Worm (Caenorhabditis elegans) whole organism, early embryonic: ENCODE data around the gene clec-57.
A peak's percentile ranks its signal among the peaks of the same experiment; 100 is the strongest.

ENCODE experiments used
- B0310.2 ChIP-seq: sonication (generic microtip); optimal IDR thresholded peaks from 2 replicates; lab custom pipeline; 2016; ENCODE audit warnings: mild to moderate bottlenecking, missing genetic modification characterization, missing compliant biosample characterization
- F13C5.2 ChIP-seq: sonication (generic microtip); optimal IDR thresholded peaks from 2 replicates; lab custom pipeline; 2017; ENCODE audit warnings: mild to moderate bottlenecking, missing genetic modification characterization, inconsistent platforms, missing compliant biosample characterization
- aly-1 ChIP-seq: sonication (generic microtip); optimal IDR thresholded peaks from 2 replicates; lab custom pipeline; 2016; ENCODE audit warnings: missing genetic modification characterization, missing compliant biosample characterization
- ama-1 ChIP-seq: fragments of 150-350 bp; optimal IDR thresholded peaks from 2 replicates; lab custom pipeline; 2014
- ceh-13 ChIP-seq: fragments of 200-800 bp; sonication (Bioruptor generic); optimal IDR thresholded peaks from 2 replicates; lab custom pipeline; 2018; ENCODE audit warnings: mild to moderate bottlenecking, missing genetic modification characterization, missing compliant biosample characterization
- ceh-36 ChIP-seq: sonication (generic microtip); optimal IDR thresholded peaks from 2 replicates; lab custom pipeline; 2016; ENCODE audit warnings: missing genetic modification characterization, inconsistent platforms, missing compliant biosample characterization
- ets-7 ChIP-seq: sonication (generic microtip); optimal IDR thresholded peaks from 2 replicates; lab custom pipeline; 2016; ENCODE audit warnings: missing genotype, missing genetic modification characterization, missing compliant biosample characterization
- flt-1 ChIP-seq: fragments of 200-800 bp; sonication (Bioruptor generic); IDR thresholded peaks from 2 replicates; pipeline ENCODE4 v1.3.6; 2022; ENCODE audit warnings: missing genetic modification characterization, missing compliant biosample characterization
- hmbx-1 ChIP-seq: sonication (generic microtip); optimal IDR thresholded peaks from 2 replicates; lab custom pipeline; 2016; ENCODE audit warnings: mild to moderate bottlenecking, missing genetic modification characterization, missing compliant biosample characterization
- hmg-4 ChIP-seq: fragments of 200-800 bp; sonication (Bioruptor generic); optimal IDR thresholded peaks from 2 replicates; lab custom pipeline; 2018; ENCODE audit warnings: mild to moderate bottlenecking, missing genetic modification characterization, missing compliant biosample characterization
- hnd-1 ChIP-seq: sonication (generic microtip); optimal IDR thresholded peaks from 2 replicates; lab custom pipeline; 2016; ENCODE audit warnings: missing genetic modification characterization, missing compliant biosample characterization
- pes-1 ChIP-seq: fragments of 200-800 bp; sonication (Bioruptor generic); IDR thresholded peaks from 2 replicates; pipeline ENCODE4 v1.3.6; 2022; ENCODE audit warnings: missing genetic modification reagents, missing genetic modification characterization, missing compliant biosample characterization
- scrt-1 ChIP-seq: fragments of 200-800 bp; sonication (Bioruptor generic); IDR thresholded peaks from 2 replicates; pipeline ENCODE4 v1.3.6; 2022; ENCODE audit warnings: missing genetic modification characterization, missing compliant biosample characterization
- sea-1 ChIP-seq: fragments of 200-800 bp; sonication (Bioruptor generic); conservative IDR thresholded peaks from 2 replicates; pipeline ENCODE4 v1.3.6; 2022; ENCODE audit warnings: missing genetic modification characterization, missing compliant biosample characterization
- tbx-11 ChIP-seq: fragments of 200-800 bp; sonication (Bioruptor generic); IDR thresholded peaks from 2 replicates; pipeline ENCODE4 v1.3.6; 2022; ENCODE audit warnings: missing genetic modification characterization, missing compliant biosample characterization
- tbx-37 ChIP-seq: fragments of 200-800 bp; sonication (Bioruptor generic); conservative IDR thresholded peaks from 2 replicates; pipeline ENCODE4 v1.3.6; 2022; ENCODE audit warnings: missing genetic modification reagents, missing genetic modification characterization, missing compliant biosample characterization
- tra-4 ChIP-seq: sonication (generic microtip); optimal IDR thresholded peaks from 2 replicates; lab custom pipeline; 2017; ENCODE audit warnings: missing genetic modification characterization, missing compliant biosample characterization

The clec-57 gene

DNA sequence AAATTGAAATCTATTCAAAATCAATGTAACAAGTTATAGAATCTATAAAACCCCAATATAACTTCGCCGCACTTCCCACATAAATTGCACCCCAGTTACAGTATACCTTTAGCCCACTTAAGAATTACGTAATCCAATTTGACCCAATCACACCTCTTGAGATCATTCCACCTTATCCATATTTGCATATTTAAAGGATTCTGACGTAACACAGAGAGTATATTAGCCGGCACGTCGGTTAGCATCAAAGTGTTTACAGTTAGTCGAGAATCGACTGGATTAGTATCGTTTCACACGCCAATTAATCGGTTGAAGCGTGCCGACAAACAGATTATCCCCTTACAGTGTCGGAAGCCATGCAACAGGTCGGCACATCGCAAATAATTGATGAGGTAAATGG, 35.4 kb upstream of the clec-57 start:
- TF ChIP-seq hnd-1 (tag; lab: Kevin White, UChicago), result no peak
- TF ChIP-seq ceh-36 (tag; lab: Kevin White, UChicago), result peak; percentile 71
- TF ChIP-seq ama-1 (lab: Kevin White, UChicago), result no peak

DNA sequence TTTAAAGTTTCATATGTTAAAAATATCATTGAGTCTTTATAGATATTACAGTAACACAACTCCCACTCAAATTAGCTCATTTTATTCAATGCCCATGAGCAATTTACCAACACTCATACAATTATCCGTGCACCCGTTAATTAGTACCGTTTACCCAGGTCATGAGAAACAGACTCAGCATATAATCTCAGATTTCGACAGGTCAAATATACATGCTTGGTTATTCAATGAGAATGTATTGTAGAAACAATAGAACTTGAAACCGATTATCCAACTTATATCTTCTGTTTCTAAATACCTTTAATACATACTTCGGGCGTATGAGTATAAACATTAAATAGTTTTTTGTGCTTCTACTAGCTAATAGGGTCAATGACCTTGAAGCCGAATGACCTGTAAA, 32.8 kb upstream of the clec-57 start:
- TF ChIP-seq B0310.2 (tag; lab: Kevin White, UChicago), result no peak
- TF ChIP-seq tbx-11, result no peak
- no peak for TF ChIP-seq flt-1 (GFP tag; lab: Robert Waterston, UW)
- TF ChIP-seq tbx-37 (GFP tag; lab: Robert Waterston, UW), result no peak
- TF ChIP-seq pes-1 (GFP tag; lab: Robert Waterston, UW), result no peak
- no peak for TF ChIP-seq F13C5.2 (tag; lab: Kevin White, UChicago)

ce11 chrV:14437355-14437754, 31.7 kb upstream of the clec-57 start:
- TF ChIP-seq ama-1 (lab: Kevin White, UChicago) (no peak), F13C5.2 (tag; lab: Kevin White, UChicago) (no peak), ceh-13 (GFP tag; lab: Kevin White, UChicago) (no peak), sea-1 (no peak), tbx-11 (no peak), pes-1 (GFP tag; lab: Robert Waterston, UW) (no peak), ceh-36 (tag; lab: Kevin White, UChicago) (no peak), tbx-37 (GFP tag; lab: Robert Waterston, UW) (no peak), aly-1 (tag; lab: Kevin White, UChicago) (no peak), B0310.2 (tag; lab: Kevin White, UChicago) (no peak), hnd-1 (tag; lab: Kevin White, UChicago) (no peak), scrt-1 (GFP tag; lab: Robert Waterston, UW) (no peak), tra-4 (tag; lab: Kevin White, UChicago) (no peak), flt-1 (GFP tag; lab: Robert Waterston, UW) (no peak), ets-7 (tag; lab: Kevin White, UChicago) (no peak), hmbx-1 (no peak), hmg-4 (GFP tag; lab: Kevin White, UChicago) (no peak)

DNA sequence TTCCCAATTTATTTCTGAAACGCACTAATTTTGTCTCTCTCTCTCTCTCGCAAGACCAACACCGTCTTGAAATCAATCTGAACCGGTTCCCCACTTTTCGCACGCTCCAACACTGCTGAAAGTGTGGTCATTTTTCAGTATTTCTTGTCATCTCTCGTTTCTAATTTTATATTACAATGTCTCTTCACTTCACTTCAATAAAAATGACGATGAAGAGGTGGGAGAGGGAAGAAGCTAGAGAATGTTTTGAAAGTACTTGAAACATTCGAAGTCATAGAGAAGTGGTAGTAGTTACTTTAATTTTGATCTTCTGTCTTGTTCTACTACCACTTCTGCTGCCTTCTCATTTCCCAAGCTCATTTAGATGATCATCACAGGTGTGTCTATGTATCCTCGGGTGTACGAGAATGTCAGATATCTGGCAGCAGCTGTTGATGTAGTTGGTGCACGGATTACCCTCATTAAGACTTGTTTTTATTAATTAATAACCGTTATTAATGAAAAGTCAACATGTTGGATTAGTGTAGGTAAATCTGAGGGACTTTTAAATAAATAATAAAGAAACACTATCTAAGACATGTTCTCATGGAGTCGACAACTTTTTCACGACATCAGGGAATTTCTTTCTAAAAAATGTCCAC, 30.8 kb upstream of the clec-57 start:
- TF ChIP-seq hmg-4 (GFP tag; lab: Kevin White, UChicago), result no peak
- no peak for TF ChIP-seq flt-1 (GFP tag; lab: Robert Waterston, UW)
- TF ChIP-seq F13C5.2 (tag; lab: Kevin White, UChicago), result no peak
- no peak for TF ChIP-seq tbx-11
- no peak for TF ChIP-seq scrt-1 (GFP tag; lab: Robert Waterston, UW)
- TF ChIP-seq B0310.2 (tag; lab: Kevin White, UChicago), result no peak
- TF ChIP-seq ama-1 (lab: Kevin White, UChicago), result no peak
- TF ChIP-seq ceh-13 (GFP tag; lab: Kevin White, UChicago), result no peak
- no peak for TF ChIP-seq tbx-37 (GFP tag; lab: Robert Waterston, UW)
- TF ChIP-seq hmbx-1, result no peak
- TF ChIP-seq pes-1 (GFP tag; lab: Robert Waterston, UW), result no peak
- TF ChIP-seq sea-1, result no peak
- TF ChIP-seq hnd-1 (tag; lab: Kevin White, UChicago), result no peak

DNA sequence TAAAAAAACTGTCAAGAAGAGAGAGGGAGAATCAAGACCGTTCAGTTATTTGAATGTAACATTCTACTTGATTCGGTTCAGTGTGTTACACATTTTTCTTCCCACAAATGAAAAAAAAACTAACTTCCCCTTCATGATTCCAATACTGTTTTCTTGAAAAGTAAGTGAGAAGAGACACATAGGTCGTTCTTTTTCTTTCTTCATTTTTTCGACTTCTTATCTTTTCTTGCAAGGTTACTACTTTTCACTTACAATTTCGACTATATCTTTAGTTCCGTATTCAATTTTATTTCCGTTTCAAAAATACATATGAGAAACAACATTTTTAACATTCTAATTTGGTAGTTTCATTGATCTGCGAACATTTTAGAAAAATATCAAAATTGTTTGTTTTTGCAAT, 29.8 kb upstream of the clec-57 start:
- TF ChIP-seq ceh-13 (GFP tag; lab: Kevin White, UChicago), result no peak
- no peak for TF ChIP-seq ceh-36 (tag; lab: Kevin White, UChicago)
- TF ChIP-seq tbx-37 (GFP tag; lab: Robert Waterston, UW), result no peak
- TF ChIP-seq F13C5.2 (tag; lab: Kevin White, UChicago), result no peak
- TF ChIP-seq B0310.2 (tag; lab: Kevin White, UChicago), result no peak
- no peak for TF ChIP-seq tra-4 (tag; lab: Kevin White, UChicago)
- TF ChIP-seq tbx-11, result no peak
- TF ChIP-seq scrt-1 (GFP tag; lab: Robert Waterston, UW), result no peak
- no peak for TF ChIP-seq aly-1 (tag; lab: Kevin White, UChicago)

- TF ChIP-seq ama-1 (lab: Kevin White, UChicago) (no peak), ceh-13 (GFP tag; lab: Kevin White, UChicago) (no peak), B0310.2 (tag; lab: Kevin White, UChicago) (no peak), ets-7 (tag; lab: Kevin White, UChicago) (no peak), hnd-1 (tag; lab: Kevin White, UChicago) (no peak), tra-4 (tag; lab: Kevin White, UChicago) (no peak), hmbx-1 (no peak), scrt-1 (GFP tag; lab: Robert Waterston, UW) (no peak), tbx-11 (no peak), pes-1 (GFP tag; lab: Robert Waterston, UW) (no peak), hmg-4 (GFP tag; lab: Kevin White, UChicago) (no peak), flt-1 (GFP tag; lab: Robert Waterston, UW) (no peak), sea-1 (no peak), tbx-37 (GFP tag; lab: Robert Waterston, UW) (no peak), aly-1 (tag; lab: Kevin White, UChicago) (no peak), F13C5.2 (tag; lab: Kevin White, UChicago) (no peak), ceh-36 (tag; lab: Kevin White, UChicago) (no peak)
Measured at ce11 chrV:14440841-14441240, 28.2 kb upstream of the clec-57 start, which contains the start of gene F23B12.4. Gene F23B12.4 (plus strand): TSS chrV:14441141.

DNA sequence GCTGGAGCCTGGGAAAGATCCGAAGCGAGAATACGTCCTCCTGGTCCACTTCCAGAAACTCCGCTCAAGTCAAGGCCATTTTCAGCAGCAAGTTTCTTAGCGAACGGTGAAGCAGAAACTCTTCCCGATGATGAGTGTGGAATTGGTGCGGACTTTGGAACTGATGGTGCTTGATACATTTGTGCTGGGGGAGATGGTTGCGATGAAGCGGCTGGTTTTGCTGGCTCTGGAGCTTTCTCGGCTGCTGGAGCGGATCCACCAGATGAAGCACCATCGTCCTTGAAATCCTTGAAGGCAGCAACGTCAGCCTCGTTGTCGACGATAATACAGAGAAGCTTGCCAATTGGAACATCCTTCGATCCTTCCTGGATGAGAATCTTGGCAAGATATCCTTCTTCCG, 22.6 kb upstream of the clec-57 start:
- TF ChIP-seq hmg-4 (GFP tag; lab: Kevin White, UChicago) (no peak), hnd-1 (tag; lab: Kevin White, UChicago) (no peak), ama-1 (lab: Kevin White, UChicago) (no peak), ets-7 (tag; lab: Kevin White, UChicago) (no peak), hmbx-1 (no peak), tbx-11 (no peak)
